Worm (Caenorhabditis elegans) whole organism, young adult: ENCODE measurements around the gene F40G12.2.

Source experiments
- B0035.1 ChIP-seq: sonication (generic microtip); optimal IDR thresholded peaks from 2 replicates; lab custom pipeline; 2016; ENCODE audit warnings: missing genetic modification characterization, mild to moderate bottlenecking, missing compliant biosample characterization, missing genotype, missing genetic modification reagents
- B0336.3 ChIP-seq: fragments of 200-800 bp; sonication (Bioruptor generic); IDR thresholded peaks from 2 replicates; pipeline ENCODE4 v1.3.6; 2022; ENCODE audit warnings: missing genetic modification characterization, missing compliant biosample characterization
- C06A6.2 ChIP-seq: fragments of 200-800 bp; sonication (Bioruptor generic); conservative IDR thresholded peaks from 2 replicates; pipeline ENCODE4 v1.3.6; 2022; ENCODE audit warnings: missing genetic modification characterization, missing compliant biosample characterization
- F23B12.7 ChIP-seq: sonication (generic microtip); optimal IDR thresholded peaks from 2 replicates; lab custom pipeline; 2017; ENCODE audit warnings: missing genetic modification characterization, mild to moderate bottlenecking, missing compliant biosample characterization, antibody characterized with exemption, moderate library complexity; ENCODE audit not compliant: insufficient read depth
- F33H1.4 ChIP-seq: fragments of 200-800 bp; sonication (Bioruptor generic); IDR thresholded peaks from 2 replicates; pipeline ENCODE4 v1.3.6; 2022; ENCODE audit warnings: missing genetic modification reagents, missing genetic modification characterization, missing compliant biosample characterization
- F39B2.1 ChIP-seq: fragments of 200-800 bp; sonication (Bioruptor generic); IDR thresholded peaks from 2 replicates; pipeline ENCODE4 v1.3.6; 2022; ENCODE audit warnings: missing genetic modification reagents, missing genetic modification characterization, missing compliant biosample characterization
- F52B5.7 ChIP-seq: sonication (generic microtip); optimal IDR thresholded peaks from 2 replicates; lab custom pipeline; 2016; ENCODE audit warnings: mild to moderate bottlenecking, missing genetic modification characterization, missing compliant biosample characterization
- F55B11.4 ChIP-seq: sonication (generic microtip); optimal IDR thresholded peaks from 2 replicates; lab custom pipeline; 2016; ENCODE audit warnings: missing compliant biosample characterization, missing genetic modification characterization, borderline replicate concordance; ENCODE audit not compliant: insufficient read depth
- K12H6.12 ChIP-seq: fragments of 200-800 bp; sonication (Bioruptor generic); optimal IDR thresholded peaks from 2 replicates; lab custom pipeline; 2018; ENCODE audit warnings: mild to moderate bottlenecking, missing genetic modification characterization, missing compliant biosample characterization
- athp-1 ChIP-seq: sonication (generic microtip); optimal IDR thresholded peaks from 2 replicates; lab custom pipeline; 2017; ENCODE audit warnings: mild to moderate bottlenecking, missing genetic modification characterization, missing compliant biosample characterization
- attf-6 ChIP-seq: fragments of 200-800 bp; sonication (Bioruptor generic); IDR thresholded peaks from 2 replicates; pipeline ENCODE4 v1.3.6; 2022; ENCODE audit warnings: missing genetic modification reagents, missing genetic modification characterization, missing compliant biosample characterization
- bed-1 ChIP-seq: fragments of 200-800 bp; sonication (Bioruptor generic); IDR thresholded peaks from 2 replicates; pipeline ENCODE4 v1.3.6; 2022; ENCODE audit warnings: missing genetic modification reagents, missing genetic modification characterization, missing compliant biosample characterization
- cebp-2 ChIP-seq: fragments of 200-800 bp; sonication (Bioruptor generic); IDR thresholded peaks from 2 replicates; pipeline ENCODE4 v1.3.6; 2022; ENCODE audit warnings: missing genetic modification characterization, missing compliant biosample characterization
- ceh-27 ChIP-seq: fragments of 200-800 bp; sonication (Bioruptor generic); optimal IDR thresholded peaks from 2 replicates; lab custom pipeline; 2018; ENCODE audit warnings: mild to moderate bottlenecking, missing genetic modification characterization, moderate library complexity, missing compliant biosample characterization
- ceh-40 ChIP-seq: fragments of 200-800 bp; sonication (Bioruptor generic); IDR thresholded peaks from 2 replicates; pipeline ENCODE4 v1.3.6; 2022; ENCODE audit warnings: missing genetic modification characterization, missing compliant biosample characterization
- die-1 ChIP-seq: sonication (generic microtip); optimal IDR thresholded peaks from 2 replicates; lab custom pipeline; 2016; ENCODE audit warnings: missing genotype, mild to moderate bottlenecking, missing genetic modification characterization, missing compliant biosample characterization
- dox-1 ChIP-seq: fragments of 200-800 bp; sonication (Bioruptor generic); IDR thresholded peaks from 2 replicates; pipeline ENCODE4 v1.3.6; 2022; ENCODE audit warnings: missing genetic modification reagents, missing genetic modification characterization, missing compliant biosample characterization
- dpff-1 ChIP-seq: sonication (generic microtip); optimal IDR thresholded peaks from 2 replicates; lab custom pipeline; 2017; ENCODE audit warnings: mild to moderate bottlenecking, missing genetic modification characterization, missing compliant biosample characterization
- dpl-1 ChIP-seq: fragments of 150-350 bp; optimal IDR thresholded peaks from 2 replicates; lab custom pipeline; 2014; ENCODE audit warnings: missing biosample characterization, missing genetic modification reagents, missing genetic modification characterization
- efl-1 ChIP-seq: fragments of 150-350 bp; optimal IDR thresholded peaks from 2 replicates; lab custom pipeline; 2014; ENCODE audit warnings: missing biosample characterization, missing genetic modification reagents, missing genetic modification characterization
- gei-17 ChIP-seq: fragments of 200-800 bp; sonication (Bioruptor generic); optimal IDR thresholded peaks from 2 replicates; lab custom pipeline; 2018; ENCODE audit warnings: mild to moderate bottlenecking, missing genetic modification characterization, missing compliant biosample characterization
- hmg-20 ChIP-seq: fragments of 200-800 bp; sonication (Bioruptor generic); IDR thresholded peaks from 2 replicates; pipeline ENCODE4 v1.3.6; 2022; ENCODE audit warnings: missing genetic modification reagents, missing genetic modification characterization, missing compliant biosample characterization
- hsf-1 ChIP-seq: fragments of 200-800 bp; sonication (Bioruptor generic); IDR thresholded peaks from 2 replicates; pipeline ENCODE4 v1.3.6; 2022; ENCODE audit warnings: missing genetic modification reagents, missing genetic modification characterization, missing compliant biosample characterization
- lag-1 ChIP-seq: fragments of 200-800 bp; sonication (Bioruptor generic); IDR thresholded peaks from 2 replicates; pipeline ENCODE4 v1.3.6; 2022; ENCODE audit warnings: missing genetic modification reagents, missing genetic modification characterization, missing compliant biosample characterization
- let-607 ChIP-seq, 2 experiments: fragments of 200-800 bp in 1 of 2; sonication (Bioruptor generic) in 1 of 2; sonication (generic microtip) in 1 of 2; optimal IDR thresholded peaks; 2 replicates each; lab custom pipeline; 2016 to 2018; ENCODE audit warnings: mild to moderate bottlenecking in 2 of 2, missing compliant biosample characterization in 2 of 2, missing genetic modification characterization in 2 of 2, moderate library complexity in 2 of 2, missing genotype in 1 of 2
- lin-40 ChIP-seq: sonication (generic microtip); optimal IDR thresholded peaks from 2 replicates; lab custom pipeline; 2016; ENCODE audit warnings: missing genetic modification characterization, mild to moderate bottlenecking, missing compliant biosample characterization, missing genotype, missing genetic modification reagents
- lin-54 ChIP-seq: fragments of 200-800 bp; sonication (Bioruptor generic); optimal IDR thresholded peaks from 2 replicates; lab custom pipeline; 2018; ENCODE audit warnings: mild to moderate bottlenecking, missing genetic modification characterization, missing compliant biosample characterization
- lsl-1 ChIP-seq: fragments of 200-800 bp; sonication (Bioruptor generic); optimal IDR thresholded peaks from 2 replicates; lab custom pipeline; 2018; ENCODE audit warnings: mild to moderate bottlenecking, missing genetic modification characterization, moderate library complexity, missing compliant biosample characterization
- madf-8 ChIP-seq: fragments of 200-800 bp; sonication (Bioruptor generic); conservative IDR thresholded peaks from 2 replicates; pipeline ENCODE4 v1.3.6; 2022; ENCODE audit warnings: missing genetic modification reagents, missing genetic modification characterization, missing compliant biosample characterization
- mcd-1 ChIP-seq: fragments of 200-800 bp; sonication (Bioruptor generic); IDR thresholded peaks from 2 replicates; pipeline ENCODE4 v1.3.6; 2022; ENCODE audit warnings: missing genetic modification reagents, missing genetic modification characterization, missing compliant biosample characterization
- mel-28 ChIP-seq: sonication (generic microtip); optimal IDR thresholded peaks from 2 replicates; lab custom pipeline; 2016; ENCODE audit warnings: borderline replicate concordance, mild to moderate bottlenecking, missing genetic modification characterization, missing compliant biosample characterization
- mes-4 ChIP-seq: sonication (generic microtip); optimal IDR thresholded peaks from 2 replicates; lab custom pipeline; 2016; ENCODE audit warnings: missing genotype, missing genetic modification characterization, missing compliant biosample characterization
- mxl-1 ChIP-seq: sonication (generic microtip); optimal IDR thresholded peaks from 2 replicates; lab custom pipeline; 2016; ENCODE audit warnings: missing genetic modification characterization, missing compliant biosample characterization
- nfya-2 ChIP-seq: fragments of 200-800 bp; sonication (Bioruptor generic); IDR thresholded peaks from 2 replicates; pipeline ENCODE4 v1.3.6; 2022; ENCODE audit warnings: missing genetic modification reagents, missing genetic modification characterization, missing compliant biosample characterization
- nfyb-1 ChIP-seq: fragments of 200-800 bp; sonication (Bioruptor generic); IDR thresholded peaks from 2 replicates; pipeline ENCODE4 v1.3.6; 2022; ENCODE audit warnings: missing genetic modification reagents, missing genetic modification characterization, missing compliant biosample characterization
- nhr-120 ChIP-seq: fragments of 200-800 bp; sonication (Bioruptor generic); IDR thresholded peaks from 2 replicates; pipeline ENCODE4 v1.3.6; 2022; ENCODE audit warnings: missing genetic modification characterization, missing compliant biosample characterization
- pbrm-1 ChIP-seq: fragments of 200-800 bp; sonication (Bioruptor generic); IDR thresholded peaks from 2 replicates; pipeline ENCODE4 v1.3.6; 2022; ENCODE audit warnings: missing genetic modification reagents, missing genetic modification characterization, missing compliant biosample characterization
- rcor-1 ChIP-seq: fragments of 200-800 bp; sonication (Bioruptor generic); IDR thresholded peaks from 2 replicates; pipeline ENCODE4 v1.3.6; 2022; ENCODE audit warnings: missing genetic modification reagents, missing genetic modification characterization, missing compliant biosample characterization
- rec-8 ChIP-seq, 2 experiments: sonication (generic microtip); optimal IDR thresholded peaks; 2 replicates each; lab custom pipeline; 2016; ENCODE audit warnings: mild to moderate bottlenecking in 2 of 2, missing genetic modification characterization in 2 of 2, missing genetic modification reagents in 2 of 2, missing genotype in 2 of 2, missing biosample characterization in 1 of 2, missing compliant biosample characterization in 1 of 2, moderate library complexity in 1 of 2
- sea-2 ChIP-seq: fragments of 200-800 bp; sonication (Bioruptor generic); IDR thresholded peaks from 2 replicates; pipeline ENCODE4 v1.3.6; 2022; ENCODE audit warnings: missing genetic modification characterization, missing compliant biosample characterization
- snpc-1.1 ChIP-seq: sonication (generic microtip); optimal IDR thresholded peaks from 2 replicates; lab custom pipeline; 2017; ENCODE audit warnings: missing genetic modification characterization, mild to moderate bottlenecking, missing compliant biosample characterization, antibody characterized with exemption, moderate library complexity, missing genotype, missing genetic modification reagents; ENCODE audit not compliant: insufficient read depth
- tlf-1 ChIP-seq: fragments of 200-800 bp; sonication (Bioruptor generic); optimal IDR thresholded peaks from 2 replicates; lab custom pipeline; 2018; ENCODE audit warnings: mild to moderate bottlenecking, missing genetic modification characterization, missing compliant biosample characterization
- unc-130 ChIP-seq: sonication (generic microtip); optimal IDR thresholded peaks from 2 replicates; lab custom pipeline; 2016; ENCODE audit warnings: missing genetic modification reagents, missing genetic modification characterization, missing compliant biosample characterization
- zim-3 ChIP-seq: sonication (generic microtip); optimal IDR thresholded peaks from 2 replicates; lab custom pipeline; 2017; ENCODE audit warnings: mild to moderate bottlenecking, missing genetic modification characterization, moderate library complexity, missing compliant biosample characterization
- ztf-18 ChIP-seq: sonication (generic microtip); optimal IDR thresholded peaks from 2 replicates; lab custom pipeline; 2016; ENCODE audit warnings: missing genotype, mild to moderate bottlenecking, missing genetic modification characterization, missing compliant biosample characterization
- ztf-25 ChIP-seq: fragments of 200-800 bp; sonication (Bioruptor generic); IDR thresholded peaks from 2 replicates; pipeline ENCODE4 v1.3.6; 2022; ENCODE audit warnings: missing genetic modification reagents, missing genetic modification characterization, missing compliant biosample characterization
- ztf-26 ChIP-seq: sonication (generic microtip); optimal IDR thresholded peaks from 2 replicates; lab custom pipeline; 2017; ENCODE audit warnings: missing genetic modification characterization, missing compliant biosample characterization
- ztf-3 ChIP-seq: fragments of 200-800 bp; sonication (Bioruptor generic); optimal IDR thresholded peaks from 2 replicates; lab custom pipeline; 2018; ENCODE audit warnings: mild to moderate bottlenecking, missing genetic modification characterization, missing compliant biosample characterization

The F40G12.2 gene

ce11 chrV:14267326-14267942, 6.7 kb upstream of the F40G12.2 start (continued):
- no peak for TF ChIP-seq lin-40
- no peak for TF ChIP-seq bed-1 (GFP tag; lab: Robert Waterston, UW)
- peak; percentile 48 for TF ChIP-seq lsl-1 (GFP tag; lab: Kevin White, UChicago)
- TF ChIP-seq B0336.3 (GFP tag; lab: Robert Waterston, UW), result no peak
- no peak for TF ChIP-seq unc-130
- TF ChIP-seq pbrm-1 (GFP tag; lab: Robert Waterston, UW), result peak; percentile 29; the same call in 1 of the 2 replicates
- TF ChIP-seq ztf-26, result no peak
- TF ChIP-seq gei-17 (GFP tag; lab: Kevin White, UChicago), result no peak
- TF ChIP-seq ztf-3 (GFP tag; lab: Kevin White, UChicago), result no peak
- TF ChIP-seq K12H6.12 (tag; lab: Kevin White, UChicago), result no peak
- no peak for TF ChIP-seq let-607 (tag; optimal IDR thresholded peaks at IDR 0.05; lab: Kevin White, UChicago)
- TF ChIP-seq attf-6 (GFP tag; lab: Robert Waterston, UW), result peak; percentile 73
- peak; percentile 92 for TF ChIP-seq snpc-1.1 (tag; lab: Kevin White, UChicago)
- no peak for TF ChIP-seq F39B2.1 (GFP tag; lab: Robert Waterston, UW)
- no peak for TF ChIP-seq dpl-1 (GFP tag; lab: Kevin White, UChicago)
- TF ChIP-seq F52B5.7 (tag; lab: Kevin White, UChicago), result no peak
- no peak for TF ChIP-seq nfyb-1 (GFP tag; lab: Robert Waterston, UW)
- TF ChIP-seq sea-2 (GFP tag; lab: Robert Waterston, UW), result no peak
- TF ChIP-seq mel-28 (tag; lab: Kevin White, UChicago), result no peak
- no peak for TF ChIP-seq ceh-27 (GFP tag; lab: Kevin White, UChicago)
- TF ChIP-seq C06A6.2 (GFP tag; lab: Robert Waterston, UW), result no peak
- no peak for TF ChIP-seq zim-3 (tag; lab: Kevin White, UChicago)
- peak; percentile 38; the same call in 1 of the 2 replicates for TF ChIP-seq F33H1.4 (GFP tag; lab: Robert Waterston, UW)
- no peak for TF ChIP-seq tlf-1 (GFP tag; lab: Kevin White, UChicago)
- TF ChIP-seq efl-1 (GFP tag; lab: Kevin White, UChicago), result no peak
- TF ChIP-seq lag-1 (GFP tag; lab: Robert Waterston, UW), result no peak
- no peak for TF ChIP-seq mxl-1 (tag; lab: Kevin White, UChicago)
- TF ChIP-seq die-1 (tag; lab: Kevin White, UChicago), result peak; percentile 4
- 0 out of 2 replicates have a peak, but pooled peaks have one; percentile 15 for TF ChIP-seq madf-8 (GFP tag; lab: Robert Waterston, UW)
- no peak for TF ChIP-seq nhr-120
- TF ChIP-seq hmg-20, result no peak
- no peak for TF ChIP-seq mcd-1 (GFP tag; lab: Robert Waterston, UW)
- no peak for TF ChIP-seq mes-4 (tag; lab: Kevin White, UChicago)
- no peak for TF ChIP-seq B0035.1
- TF ChIP-seq ceh-40, result no peak
- no peak for TF ChIP-seq F55B11.4
- TF ChIP-seq ztf-18 (tag; lab: Kevin White, UChicago), result no peak
- no peak for TF ChIP-seq cebp-2 (GFP tag; lab: Robert Waterston, UW)
- TF ChIP-seq hsf-1 (GFP tag; lab: Robert Waterston, UW), result peak; percentile 59; the same call in 1 of the 2 replicates
- TF ChIP-seq rec-8 (tag; optimal IDR thresholded peaks at IDR 0.05; lab: Kevin White, UChicago), result no peak
- TF ChIP-seq dpff-1 (tag; lab: Kevin White, UChicago), result no peak
- no peak for TF ChIP-seq ztf-25 (GFP tag; lab: Robert Waterston, UW)
- TF ChIP-seq rcor-1 (GFP tag; lab: Robert Waterston, UW), result peak; percentile 76
- TF ChIP-seq dox-1 (GFP tag; lab: Robert Waterston, UW), result no peak; the same call in 1 of the 2 replicates
- TF ChIP-seq athp-1 (tag; lab: Kevin White, UChicago), result no peak
- no peak for TF ChIP-seq nfya-2 (GFP tag; lab: Robert Waterston, UW)
- TF ChIP-seq F23B12.7 (tag; lab: Kevin White, UChicago), result no peak
- no peak for TF ChIP-seq lin-54 (GFP tag; lab: Kevin White, UChicago)
